Worm (Caenorhabditis elegans): ENCODE measurements around the gene rps-22.
"Not testable (repeated sequence)": the region's sequence is repeated elsewhere in the genome, so short reads cannot be mapped to it uniquely, and the experiment has no call there.

DNA sequence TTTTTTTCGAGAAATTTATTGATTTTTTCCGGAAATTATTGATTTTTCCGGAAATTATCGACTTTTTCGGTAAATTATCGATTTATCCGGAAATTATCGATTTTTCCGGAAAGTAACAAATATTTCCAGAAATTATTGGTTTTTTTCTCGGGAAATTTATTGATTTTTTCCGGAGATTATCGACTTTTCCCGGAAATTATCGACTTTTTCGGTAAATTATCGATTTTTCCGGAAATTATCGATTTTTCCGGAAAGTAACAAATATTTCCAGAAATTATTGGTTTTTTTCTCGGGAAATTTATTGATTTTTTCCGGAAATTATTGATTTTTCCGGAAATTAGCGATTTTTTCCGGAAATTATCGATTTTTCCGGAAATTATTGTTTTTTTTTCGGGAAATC, 15.2 kb downstream of the rps-22 start:
- TF ChIP-seq flt-1 (GFP tag; IDR thresholded peaks at IDR 0.05); klf-2 (GFP tag; conservative IDR thresholded peaks at IDR 0.05); tab-1 (GFP tag; IDR thresholded peaks at IDR 0.05): not testable (repeated sequence)
